Worm (Caenorhabditis elegans): Measurements from ENCODE around the gene C15B12.9.

C15B12.9 gene

ce11 chrX:6473698-6474314, 5.2 kb downstream of the C15B12.9 start, which contains the start of the genes C15B12.4 and C15B12.8:
Gene C15B12.4 (minus strand): TSS chrX:6473748.
Gene C15B12.8 (plus strand): TSS chrX:6474264.
- peak; percentile 54 for TF ChIP-seq elt-2 (tag; optimal IDR thresholded peaks at IDR 0.05)
- TF ChIP-seq dmd-4 (tag; optimal IDR thresholded peaks at IDR 0.05; ENCODE audit: borderline replicate concordance) = no peak

ce11 chrX:6476540-6476939, 7.9 kb downstream of the C15B12.9 start, which contains the start of gene C15B12.1:
Gene C15B12.1 (plus strand): TSS chrX:6476810.
- TF ChIP-seq dmd-4 (tag; optimal IDR thresholded peaks at IDR 0.05; ENCODE audit: borderline replicate concordance) (no peak), elt-2 (tag; optimal IDR thresholded peaks at IDR 0.05) (peak; percentile 59)

- TF ChIP-seq dve-1 (tag; optimal IDR thresholded peaks at IDR 0.05) (no peak), nfya-1 (tag; optimal IDR thresholded peaks at IDR 0.05) (no peak)
Observed at ce11 chrX:6484780-6485179, 16.2 kb downstream of the C15B12.9 start, which contains the start of gene gar-1. Gene gar-1 (minus strand): TSS chrX:6484880.

ce11 chrX:6499736-6500135, 31.1 kb downstream of the C15B12.9 start, which contains the start of gene actl-1:
Gene actl-1 (minus strand): TSS chrX:6499836.
- TF ChIP-seq C08G9.2 (tag; optimal IDR thresholded peaks at IDR 0.05) (no peak), pros-1 (tag; optimal IDR thresholded peaks at IDR 0.05) (no peak)

ce11 chrX:6503148-6503547, 34.5 kb downstream of the C15B12.9 start:
- TF ChIP-seq ztf-16 (tag; optimal IDR thresholded peaks at IDR 0.05) (no peak), lin-11 (tag; optimal IDR thresholded peaks at IDR 0.05) (no peak), unc-55 (GFP tag; optimal IDR thresholded peaks at IDR 0.05) (no peak), unc-86 (tag; optimal IDR thresholded peaks at IDR 0.05) (no peak), nhr-232 (tag; optimal IDR thresholded peaks at IDR 0.05) (no peak), elt-2 (tag; optimal IDR thresholded peaks at IDR 0.05) (no peak), C38D4.7 (GFP tag; optimal IDR thresholded peaks at IDR 0.05) (no peak)

ce11 chrX:6505008-6505407, 36.4 kb downstream of the C15B12.9 start, which contains the start of gene cdf-1:
Gene cdf-1 (minus strand): TSS chrX:6505143.
- TF ChIP-seq ceh-45 (GFP tag; IDR thresholded peaks at IDR 0.05) = no peak
- peak; percentile 22 for TF ChIP-seq unc-42 (tag; optimal IDR thresholded peaks at IDR 0.05)
- TF ChIP-seq pag-3 (tag; optimal IDR thresholded peaks at IDR 0.05; ENCODE audit: borderline replicate concordance) = no peak
- no peak for TF ChIP-seq dve-1 (tag; optimal IDR thresholded peaks at IDR 0.05)
- peak; percentile 9 for TF ChIP-seq ceh-19 (GFP tag; optimal IDR thresholded peaks at IDR 0.05)
- TF ChIP-seq ceh-31 (tag; optimal IDR thresholded peaks at IDR 0.05) = peak; percentile 21
- peak; percentile 31 for TF ChIP-seq ceh-34 (tag; optimal IDR thresholded peaks at IDR 0.05)
- TF ChIP-seq hlh-15 (tag; optimal IDR thresholded peaks at IDR 0.05) = no peak
- TF ChIP-seq ceh-9 (tag; optimal IDR thresholded peaks at IDR 0.05) = no peak
- TF ChIP-seq pax-1 (tag; optimal IDR thresholded peaks at IDR 0.05) = no peak
- TF ChIP-seq ref-2 (tag; optimal IDR thresholded peaks at IDR 0.05) = peak; percentile 37
- no peak for TF ChIP-seq C38D4.7 (GFP tag; optimal IDR thresholded peaks at IDR 0.05)
- no peak for TF ChIP-seq nhr-232 (tag; optimal IDR thresholded peaks at IDR 0.05)
- no peak for TF ChIP-seq gmeb-2 (tag; optimal IDR thresholded peaks at IDR 0.05)
- TF ChIP-seq nfya-1 (tag; optimal IDR thresholded peaks at IDR 0.05) = peak; percentile 2
- no peak for TF ChIP-seq ceh-14 (tag; optimal IDR thresholded peaks at IDR 0.05)
- no peak for TF ChIP-seq tbx-7 (tag; optimal IDR thresholded peaks at IDR 0.05)
- TF ChIP-seq hlh-30 (tag; optimal IDR thresholded peaks at IDR 0.05; ENCODE audit: insufficient read depth) = no peak
- TF ChIP-seq odd-2 (tag; optimal IDR thresholded peaks at IDR 0.05) = no peak
- TF ChIP-seq eyg-1 (tag; optimal IDR thresholded peaks at IDR 0.05) = no peak
- TF ChIP-seq ceh-48 (tag; optimal IDR thresholded peaks at IDR 0.05) = peak; percentile 20
- no peak for TF ChIP-seq ama-1 (optimal IDR thresholded peaks at IDR 0.05)
- no peak for TF ChIP-seq pros-1 (tag; optimal IDR thresholded peaks at IDR 0.05)
- TF ChIP-seq ceh-18 (tag; optimal IDR thresholded peaks at IDR 0.05) = no peak
- TF ChIP-seq ceh-24 (tag; optimal IDR thresholded peaks at IDR 0.05) = no peak
- no peak for TF ChIP-seq madf-2 (tag; optimal IDR thresholded peaks at IDR 0.05)

All from whole organism, late embryonic.